Worm (Caenorhabditis elegans): ENCODE measurements around the gene nhr-184.

DNA sequence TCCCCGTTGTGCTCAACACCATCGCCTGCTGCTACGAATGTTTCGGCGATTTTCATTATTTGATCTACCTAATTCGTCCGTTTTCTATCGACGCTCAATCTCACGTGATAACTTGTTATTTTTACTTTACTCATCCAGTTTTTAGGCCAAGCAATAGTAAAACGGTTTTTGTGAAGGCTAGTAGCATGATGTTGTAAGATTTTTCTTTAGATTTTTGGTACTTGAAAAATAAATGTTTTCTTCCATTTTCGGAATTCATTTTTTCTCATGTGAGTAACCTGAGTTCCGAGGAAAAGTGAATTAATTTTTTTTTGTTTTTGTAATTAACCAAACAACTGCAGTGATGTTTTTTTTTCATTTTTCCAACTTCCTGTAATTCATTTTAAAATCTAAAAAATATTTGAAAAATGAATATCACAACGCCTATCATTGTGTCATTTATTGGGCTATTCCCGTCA lies 36.9 kb downstream of the nhr-184 start, which contains the start of gene srbc-17:
- TF ChIP-seq sdz-38 (tag; optimal IDR thresholded peaks at IDR 0.05) (no peak), akir-1 (GFP tag; optimal IDR thresholded peaks at IDR 0.05) (no peak), dpl-1 (GFP tag; optimal IDR thresholded peaks at IDR 0.05) (no peak), hmg-20 (GFP tag; IDR thresholded peaks at IDR 0.05) (no peak), bed-2 (GFP tag; IDR thresholded peaks at IDR 0.05) (no peak), let-607 (tag; optimal IDR thresholded peaks at IDR 0.05) (no peak), cebp-2 (GFP tag; IDR thresholded peaks at IDR 0.05) (no peak), aptf-2 (GFP tag; conservative IDR thresholded peaks at IDR 0.05) (no peak), F37B4.10 (GFP tag; IDR thresholded peaks at IDR 0.05) (no peak), ztf-25 (GFP tag; IDR thresholded peaks at IDR 0.05) (no peak), lin-35 (GFP tag; optimal IDR thresholded peaks at IDR 0.05) (no peak), snpc-4 (GFP tag; optimal IDR thresholded peaks at IDR 0.05) (no peak), snpc-4 (tag; optimal IDR thresholded peaks at IDR 0.05) (no peak), ama-1 (optimal IDR thresholded peaks at IDR 0.05) (no peak), ama-1 (GFP tag; optimal IDR thresholded peaks at IDR 0.05) (no peak), B0336.3 (GFP tag; IDR thresholded peaks at IDR 0.05) (no peak)
